Fruit fly (Drosophila melanogaster): ENCODE data around the gene unc79.

Gene unc79

dm6 chr3R:19245399-19245798 is 531 bp downstream of the unc79 start:
- TF ChIP-seq CTCF (optimal IDR thresholded peaks at IDR 0.05) (peak; percentile 57 to 61), CG8478 (optimal IDR thresholded peaks at IDR 0.05) (no peak)

dm6 chr3R:19238934-19239333 is 7.0 kb downstream of the unc79 start:
- no peak for TF ChIP-seq CG8478 (optimal IDR thresholded peaks at IDR 0.05)
- TF ChIP-seq CTCF (optimal IDR thresholded peaks at IDR 0.05), result peak; percentile 51 to 52

dm6 chr3R:19229245-19229644 is 16.7 kb downstream of the unc79 start, which contains the start of the genes CG5250 and Polr2M:
TSS of gene CG5250 (minus strand) at chr3R:19229276.
TSS of gene Polr2M (plus strand) at chr3R:19229463.
- TF ChIP-seq CTCF (optimal IDR thresholded peaks at IDR 0.05) (no peak), CG8478 (optimal IDR thresholded peaks at IDR 0.05) (no peak)

dm6 chr3R:19228080-19228479 is 17.9 kb downstream of the unc79 start, which contains the start of gene CG11703:
TSS of gene CG11703 (minus strand) at chr3R:19228180.
- TF ChIP-seq CG8478 (optimal IDR thresholded peaks at IDR 0.05) (no peak), CTCF (optimal IDR thresholded peaks at IDR 0.05) (no peak)

- TF ChIP-seq CG8478 (optimal IDR thresholded peaks at IDR 0.05) (no peak), CTCF (optimal IDR thresholded peaks at IDR 0.05) (no peak)
Observed at dm6 chr3R:19226137-19226873, 19.6 kb downstream of the unc79 start, which contains the start of gene vib. TSS of gene vib (minus strand) at chr3R:19226651.

dm6 chr3R:19225446-19225955 is 20.4 kb downstream of the unc79 start:
- TF ChIP-seq CG8478 (optimal IDR thresholded peaks at IDR 0.05) (no peak), CTCF (optimal IDR thresholded peaks at IDR 0.05) (no peak)

- TF ChIP-seq CTCF (optimal IDR thresholded peaks at IDR 0.05) (no peak), CG8478 (optimal IDR thresholded peaks at IDR 0.05) (no peak)
Observed at dm6 chr3R:19223369-19223768, 22.6 kb downstream of the unc79 start.

- TF ChIP-seq CG8478 (optimal IDR thresholded peaks at IDR 0.05), result no peak
- TF ChIP-seq CTCF (optimal IDR thresholded peaks at IDR 0.05), result no peak
Observed at dm6 chr3R:19221350-19221749, 24.6 kb downstream of the unc79 start.

- no peak for TF ChIP-seq CTCF (optimal IDR thresholded peaks at IDR 0.05)
- TF ChIP-seq CG8478 (optimal IDR thresholded peaks at IDR 0.05), result no peak
Observed at dm6 chr3R:19212545-19213176, 33.3 kb downstream of the unc79 start.

- TF ChIP-seq CTCF (optimal IDR thresholded peaks at IDR 0.05), result no peak
- no peak for TF ChIP-seq CG8478 (optimal IDR thresholded peaks at IDR 0.05)
Observed at dm6 chr3R:19211778-19212177, 34.2 kb downstream of the unc79 start, which contains the start of gene cry. TSS of gene cry (plus strand) at chr3R:19212154.

dm6 chr3R:19190020-19190419 is 55.9 kb downstream of the unc79 start:
- TF ChIP-seq CG8478 (optimal IDR thresholded peaks at IDR 0.05), result no peak
- no peak for TF ChIP-seq CTCF (optimal IDR thresholded peaks at IDR 0.05)

dm6 chr3R:19187717-19188149 is 58.2 kb downstream of the unc79 start:
- TF ChIP-seq CG8478 (optimal IDR thresholded peaks at IDR 0.05), result no peak
- no peak for TF ChIP-seq CTCF (optimal IDR thresholded peaks at IDR 0.05)

dm6 chr3R:19182848-19183247 is 63.1 kb downstream of the unc79 start:
- TF ChIP-seq CG8478 (optimal IDR thresholded peaks at IDR 0.05), result no peak
- TF ChIP-seq CTCF (optimal IDR thresholded peaks at IDR 0.05), result no peak

dm6 chr3R:19181214-19181613 is 64.7 kb downstream of the unc79 start:
- no peak for TF ChIP-seq CTCF (optimal IDR thresholded peaks at IDR 0.05)
- no peak for TF ChIP-seq CG8478 (optimal IDR thresholded peaks at IDR 0.05)
